Fruit fly (Drosophila melanogaster): ENCODE measurements around the gene Rack1.

Gene Rack1

dm6 chr2L:7838024-7838423, 10.9 kb upstream of the Rack1 start:
- TF ChIP-seq svp (GFP tag) (peak; percentile 35), CG6808 (GFP tag; optimal IDR thresholded peaks at IDR 0.05) (no peak), CG32006 (GFP tag; optimal IDR thresholded peaks at IDR 0.05) (peak; percentile 9)

- TF ChIP-seq svp (GFP tag) (peak; percentile 51), Ets96B (tag; optimal IDR thresholded peaks at IDR 0.05) (no peak), CG3032 (tag; optimal IDR thresholded peaks at IDR 0.05) (no peak), acj6 (GFP tag; optimal IDR thresholded peaks at IDR 0.05) (no peak)
These were observed 6.5 kb upstream of the Rack1 start for dm6 chr2L:7833650-7834049.

- TF ChIP-seq CG32006 (GFP tag; optimal IDR thresholded peaks at IDR 0.05), result peak; percentile 18
- TF ChIP-seq dsx (GFP tag; optimal IDR thresholded peaks at IDR 0.05; ENCODE audit: poor library complexity, severe bottlenecking), result peak; percentile 28
- no peak for TF ChIP-seq net (GFP tag; optimal IDR thresholded peaks at IDR 0.05)
These were observed 6.1 kb upstream of the Rack1 start for dm6 chr2L:7833238-7833637.

- TF ChIP-seq CG6792 (GFP tag; optimal IDR thresholded peaks at IDR 0.05) (no peak), CG8119 (GFP tag; IDR thresholded peaks at IDR 0.05) (0 out of 3 replicates have a peak, but pooled peaks have one; percentile 27), Ets21C (GFP tag; optimal IDR thresholded peaks at IDR 0.05) (no peak), CG6276 (GFP tag; optimal IDR thresholded peaks at IDR 0.05) (peak; percentile 32), esn (GFP tag; optimal IDR thresholded peaks at IDR 0.05) (peak; percentile 20), fkh (GFP tag; optimal IDR thresholded peaks at IDR 0.05) (peak; percentile 42), CG6163 (GFP tag; IDR thresholded peaks at IDR 0.05) (peak; percentile 60), eg (GFP tag; IDR thresholded peaks at IDR 0.05) (peak; percentile 16; the same call in 1 of the 3 replicates), Eip78C (GFP tag) (peak; percentile 66), CG15336 (GFP tag; IDR thresholded peaks at IDR 0.05) (peak; percentile 29; the same call in 1 of the 2 replicates), Blimp-1 (GFP tag; optimal IDR thresholded peaks at IDR 0.05) (no peak), svp (GFP tag) (peak; percentile 53)
These were observed 1.8 kb upstream of the Rack1 start for dm6 chr2L:7828901-7829300.

dm6 chr2L:7828231-7828630, 1.1 kb upstream of the Rack1 start:
- TF ChIP-seq CG4318 (GFP tag; optimal IDR thresholded peaks at IDR 0.05) (no peak), fd85E (GFP tag; optimal IDR thresholded peaks at IDR 0.05) (no peak), Blimp-1 (GFP tag; optimal IDR thresholded peaks at IDR 0.05) (no peak), Sox102F (GFP tag; optimal IDR thresholded peaks at IDR 0.05) (no peak), Smox (GFP tag; optimal IDR thresholded peaks at IDR 0.05) (no peak), fkh (GFP tag; optimal IDR thresholded peaks at IDR 0.05) (peak; percentile 88), CG11294 (GFP tag; IDR thresholded peaks at IDR 0.05) (no peak), CG7368 (GFP tag; optimal IDR thresholded peaks at IDR 0.05) (no peak), CG6808 (GFP tag; optimal IDR thresholded peaks at IDR 0.05) (peak; percentile 41), CG3919 (GFP tag; optimal IDR thresholded peaks at IDR 0.05) (no peak), Ets96B (tag; optimal IDR thresholded peaks at IDR 0.05) (peak; percentile 8), OdsH (GFP tag; optimal IDR thresholded peaks at IDR 0.05) (no peak), CG6163 (GFP tag; IDR thresholded peaks at IDR 0.05) (peak; percentile 76), Sox14 (GFP tag; optimal IDR thresholded peaks at IDR 0.05) (peak; percentile 53), topi (GFP tag; optimal IDR thresholded peaks at IDR 0.05) (peak; percentile 36), acj6 (GFP tag; optimal IDR thresholded peaks at IDR 0.05) (no peak), ss (GFP tag; optimal IDR thresholded peaks at IDR 0.05) (peak; percentile 39 to 59), CG9139 (GFP tag; optimal IDR thresholded peaks at IDR 0.05) (peak; percentile 30), CG10631 (GFP tag; optimal IDR thresholded peaks at IDR 0.05) (no peak), CG10669 (GFP tag; optimal IDR thresholded peaks at IDR 0.05) (no peak), Sox15 (GFP tag; optimal IDR thresholded peaks at IDR 0.05) (no peak), Hr38 (GFP tag; optimal IDR thresholded peaks at IDR 0.05) (no peak), vri (GFP tag; optimal IDR thresholded peaks at IDR 0.05) (peak; percentile 83), dac (GFP tag; optimal IDR thresholded peaks at IDR 0.05) (no peak), CG6276 (GFP tag; optimal IDR thresholded peaks at IDR 0.05) (peak; percentile 2), CG6854 (GFP tag; optimal IDR thresholded peaks at IDR 0.05) (no peak), Eip78C (GFP tag) (peak; percentile 77), pdm3 (GFP tag; optimal IDR thresholded peaks at IDR 0.05) (no peak), CG3032 (tag; optimal IDR thresholded peaks at IDR 0.05) (peak; percentile 41), spab (GFP tag; optimal IDR thresholded peaks at IDR 0.05) (no peak), CG34406 (GFP tag; optimal IDR thresholded peaks at IDR 0.05) (peak; percentile 32), net (GFP tag; optimal IDR thresholded peaks at IDR 0.05) (peak; percentile 26), eg (GFP tag; IDR thresholded peaks at IDR 0.05) (peak; percentile 66), fd59A (GFP tag; optimal IDR thresholded peaks at IDR 0.05) (no peak), Ets21C (GFP tag; optimal IDR thresholded peaks at IDR 0.05) (no peak)

Data from whole organism, prepupa.